Fruit fly (Drosophila melanogaster): ENCODE measurements around the gene dbf.

Gene dbf

dm6 chr2L:10665603-10666002 lies 14.2 kb downstream of the dbf start (continued):
- peak; percentile 93 for TF ChIP-seq CG6163 (GFP tag; IDR thresholded peaks at IDR 0.05)
- peak; percentile 67 for TF ChIP-seq CG4318 (GFP tag; optimal IDR thresholded peaks at IDR 0.05)
- peak; percentile 50 to 57 for TF ChIP-seq ss (GFP tag; optimal IDR thresholded peaks at IDR 0.05)
- TF ChIP-seq topi (GFP tag; optimal IDR thresholded peaks at IDR 0.05) = peak; percentile 54
- peak; percentile 40 for TF ChIP-seq cyc (GFP tag; optimal IDR thresholded peaks at IDR 0.05)
- peak; percentile 66 for TF ChIP-seq CG6276 (GFP tag; optimal IDR thresholded peaks at IDR 0.05)
- no peak for TF ChIP-seq vri (GFP tag; optimal IDR thresholded peaks at IDR 0.05)
- peak; percentile 80 for TF ChIP-seq acj6 (GFP tag; optimal IDR thresholded peaks at IDR 0.05)
- TF ChIP-seq fd59A (GFP tag; optimal IDR thresholded peaks at IDR 0.05) = peak; percentile 56
- peak; percentile 57 for TF ChIP-seq CG8632 (GFP tag; optimal IDR thresholded peaks at IDR 0.05)
- TF ChIP-seq Hr38 (GFP tag; optimal IDR thresholded peaks at IDR 0.05) = no peak
- peak; percentile 46 to 61 for TF ChIP-seq salr (GFP tag; optimal IDR thresholded peaks at IDR 0.05)

dm6 chr2L:10671530-10671929 lies 20.1 kb downstream of the dbf start:
- no peak for TF ChIP-seq CG6792 (GFP tag; optimal IDR thresholded peaks at IDR 0.05)

dm6 chr2L:10672989-10673388 lies 21.6 kb downstream of the dbf start:
- TF ChIP-seq cyc (GFP tag; optimal IDR thresholded peaks at IDR 0.05) (no peak), pdm3 (GFP tag; optimal IDR thresholded peaks at IDR 0.05) (no peak), CG3032 (tag; optimal IDR thresholded peaks at IDR 0.05) (peak; percentile 45), achi (GFP tag; optimal IDR thresholded peaks at IDR 0.05) (peak; percentile 28), Met (GFP tag; optimal IDR thresholded peaks at IDR 0.05) (no peak), CG7368 (GFP tag; optimal IDR thresholded peaks at IDR 0.05) (no peak), dac (GFP tag; optimal IDR thresholded peaks at IDR 0.05) (no peak), CG10631 (GFP tag; optimal IDR thresholded peaks at IDR 0.05) (peak; percentile 31), OdsH (GFP tag; optimal IDR thresholded peaks at IDR 0.05) (peak; percentile 25), dsx (GFP tag; optimal IDR thresholded peaks at IDR 0.05; ENCODE audit: poor library complexity, severe bottlenecking) (peak; percentile 46), Ets96B (tag; optimal IDR thresholded peaks at IDR 0.05) (peak; percentile 63), net (GFP tag; optimal IDR thresholded peaks at IDR 0.05) (peak; percentile 5), lz (GFP tag; optimal IDR thresholded peaks at IDR 0.05) (no peak), fd59A (GFP tag; optimal IDR thresholded peaks at IDR 0.05) (no peak), svp (GFP tag) (peak; percentile 60), ss (GFP tag; optimal IDR thresholded peaks at IDR 0.05) (peak in 1 of 2 experiments; percentile 40), CG11902 (GFP tag; optimal IDR thresholded peaks at IDR 0.05) (no peak), spab (GFP tag; optimal IDR thresholded peaks at IDR 0.05) (peak; percentile 40), CG1621 (tag; optimal IDR thresholded peaks at IDR 0.05) (no peak), Hr39 (GFP tag; optimal IDR thresholded peaks at IDR 0.05) (no peak), fkh (GFP tag; optimal IDR thresholded peaks at IDR 0.05) (no peak), Smox (GFP tag; optimal IDR thresholded peaks at IDR 0.05) (no peak), CG6792 (GFP tag; optimal IDR thresholded peaks at IDR 0.05) (peak; percentile 6), Hr38 (GFP tag; optimal IDR thresholded peaks at IDR 0.05) (no peak), CG15336 (GFP tag; IDR thresholded peaks at IDR 0.05) (0 out of 2 replicates have a peak, but pooled peaks have one; percentile 43), CG9139 (GFP tag; optimal IDR thresholded peaks at IDR 0.05) (peak; percentile 17), acj6 (GFP tag; optimal IDR thresholded peaks at IDR 0.05) (peak; percentile 14), Lpt (GFP tag; optimal IDR thresholded peaks at IDR 0.05) (no peak), CG6808 (GFP tag; optimal IDR thresholded peaks at IDR 0.05) (peak; percentile 37), Ets21C (GFP tag; optimal IDR thresholded peaks at IDR 0.05) (no peak), CG8119 (GFP tag; IDR thresholded peaks at IDR 0.05) (peak; percentile 46; the same call in 2 of the 3 replicates), Hr4 (GFP tag; optimal IDR thresholded peaks at IDR 0.05) (peak; percentile 16), CG34406 (GFP tag; optimal IDR thresholded peaks at IDR 0.05) (peak; percentile 27), CG11762 (GFP tag; optimal IDR thresholded peaks at IDR 0.05; ENCODE audit: insufficient read depth) (peak; percentile 22), CG32006 (GFP tag; optimal IDR thresholded peaks at IDR 0.05) (peak; percentile 47), CG6854 (GFP tag; optimal IDR thresholded peaks at IDR 0.05) (no peak), CG3919 (GFP tag; optimal IDR thresholded peaks at IDR 0.05) (peak; percentile 49), Eip75B (GFP tag; optimal IDR thresholded peaks at IDR 0.05) (no peak), salr (GFP tag; optimal IDR thresholded peaks at IDR 0.05) (no peak), CG6276 (GFP tag; optimal IDR thresholded peaks at IDR 0.05) (peak; percentile 21), CG6163 (GFP tag; IDR thresholded peaks at IDR 0.05) (0 out of 3 replicates have a peak, but pooled peaks have one; percentile 13), topi (GFP tag; optimal IDR thresholded peaks at IDR 0.05) (no peak), Eip78C (GFP tag) (peak; percentile 92)
